Fruit fly (Drosophila melanogaster) whole organism, wandering third instar larva: Measurements from ENCODE around the gene Prosalpha6.

Source experiments
- Abd-B ChIP-seq: fragments of >200 bp; optimal IDR thresholded peaks from 2 replicates; lab custom pipeline; 2017; ENCODE audit warnings: missing biosample characterization, missing genetic modification characterization
- CG32264 ChIP-seq: fragments of 200-800 bp; sonication (Bioruptor generic); optimal IDR thresholded peaks from 2 replicates; lab custom pipeline; 2016; ENCODE audit warnings: missing biosample characterization, missing genetic modification characterization
- CG9705 ChIP-seq: fragments of 200-800 bp; sonication (Bioruptor generic); optimal IDR thresholded peaks from 2 replicates; lab custom pipeline; 2018; ENCODE audit warnings: missing biosample characterization, mild to moderate bottlenecking, missing genetic modification characterization
- Dfd ChIP-seq: fragments of >200 bp; optimal IDR thresholded peaks from 2 replicates; lab custom pipeline; 2017; ENCODE audit warnings: missing biosample characterization, missing genetic modification characterization
- Dif ChIP-seq: fragments of 200-275, 200-300 bp; sonication (Bioruptor generic); optimal IDR thresholded peaks from 2 replicates; lab custom pipeline; 2018; ENCODE audit warnings: missing biosample characterization, missing genetic modification characterization; ENCODE audit not compliant: partially characterized antibody
- GATAd ChIP-seq: sonication (Bioruptor generic); optimal IDR thresholded peaks from 2 replicates; lab custom pipeline; 2016; ENCODE audit warnings: missing biosample characterization, missing genetic modification characterization
- HLH106 ChIP-seq: fragments of 200-800 bp; optimal IDR thresholded peaks from 3 replicates; lab custom pipeline; 2019; ENCODE audit warnings: missing biosample characterization, mild to moderate bottlenecking, missing genetic modification characterization, moderate library complexity
- Hnf4 ChIP-seq: fragments of 200-800 bp; sonication (Bioruptor generic); optimal IDR thresholded peaks from 2 replicates; lab custom pipeline; 2016; ENCODE audit warnings: missing biosample characterization, mild to moderate bottlenecking, missing genetic modification characterization
- Hr78 ChIP-seq: fragments of >200 bp; optimal IDR thresholded peaks from 2 replicates; lab custom pipeline; 2017; ENCODE audit warnings: missing biosample characterization, missing genetic modification characterization
- Hr83 ChIP-seq: fragments of 200-300 bp; sonication (Bioruptor generic); optimal IDR thresholded peaks from 2 replicates; lab custom pipeline; 2016; ENCODE audit warnings: missing biosample characterization, mild to moderate bottlenecking, missing genetic modification characterization, moderate library complexity; ENCODE audit not compliant: poor library complexity, severe bottlenecking
- Jra ChIP-seq: sonication (Bioruptor generic); optimal IDR thresholded peaks from 2 replicates; lab custom pipeline; 2016; ENCODE audit warnings: missing biosample characterization, missing genetic modification characterization
- Mio ChIP-seq: sonication (Bioruptor generic); optimal IDR thresholded peaks from 2 replicates; lab custom pipeline; 2016; ENCODE audit warnings: missing biosample characterization, missing genetic modification characterization
- Myc ChIP-seq: fragments of >200 bp; optimal IDR thresholded peaks from 2 replicates; lab custom pipeline; 2017
- N ChIP-seq: fragments of >200 bp; optimal IDR thresholded peaks from 2 replicates; lab custom pipeline; 2018; ENCODE audit warnings: missing biosample characterization, missing external identifiers, missing genetic modification characterization
- Rel ChIP-seq, 2 experiments: fragments of 200-800 bp; sonication (Bioruptor generic) in 1 of 2; optimal IDR thresholded peaks; 2 replicates in 1 of 2; 3 replicates in 1 of 2; lab custom pipeline; 2016 to 2019; ENCODE audit warnings: mild to moderate bottlenecking in 2 of 2, missing biosample characterization in 2 of 2, missing genetic modification characterization in 2 of 2, moderate library complexity in 1 of 2
- Sp1 ChIP-seq: fragments of 200-800 bp; sonication (Bioruptor generic); optimal IDR thresholded peaks from 3 replicates; lab custom pipeline; 2019; ENCODE audit warnings: missing biosample characterization, mild to moderate bottlenecking, missing genetic modification characterization, moderate library complexity
- Vsx2 ChIP-seq: fragments of 200-300, 225-300 bp; sonication (Bioruptor generic); optimal IDR thresholded peaks from 2 replicates; lab custom pipeline; 2018; ENCODE audit warnings: missing biosample characterization, missing genetic modification characterization; ENCODE audit not compliant: partially characterized antibody
- br ChIP-seq: fragments of 200-800 bp; sonication (Bioruptor generic); optimal IDR thresholded peaks from 2 replicates; lab custom pipeline; 2016; ENCODE audit warnings: missing biosample characterization, missing genetic modification characterization
- brk ChIP-seq: fragments of 200-800 bp; sonication (Bioruptor generic); optimal IDR thresholded peaks from 2 replicates; lab custom pipeline; 2016; ENCODE audit warnings: missing biosample characterization, mild to moderate bottlenecking, missing genetic modification characterization
- dl ChIP-seq, 2 experiments: fragments of 175-275, 200-275 bp in 1 of 2; fragments of 200-275 bp in 1 of 2; sonication (Bioruptor generic); optimal IDR thresholded peaks; lab custom pipeline; 2018; ENCODE audit warnings: mild to moderate bottlenecking in 2 of 2, missing biosample characterization in 2 of 2, missing genetic modification characterization in 2 of 2, moderate library complexity in 2 of 2; ENCODE audit not compliant: partially characterized antibody in 2 of 2, insufficient read depth in 1 of 2
- dmrt93B ChIP-seq: fragments of 200-800 bp; sonication (Bioruptor generic); optimal IDR thresholded peaks from 2 replicates; lab custom pipeline; 2018; ENCODE audit warnings: missing biosample characterization, mild to moderate bottlenecking, missing genetic modification characterization
- dsf ChIP-seq: sonication (Bioruptor generic); optimal IDR thresholded peaks from 2 replicates; lab custom pipeline; 2016; ENCODE audit warnings: missing biosample characterization, missing genetic modification characterization, borderline replicate concordance
- ey ChIP-seq: fragments of 200-800 bp; sonication (Bioruptor generic); optimal IDR thresholded peaks from 2 replicates; lab custom pipeline; 2016; ENCODE audit warnings: missing biosample characterization, missing genetic modification characterization
- foxo ChIP-seq, 2 experiments: fragments of 200-800 bp; sonication (Bioruptor generic); optimal IDR thresholded peaks; 2 replicates in 1 of 2; 3 replicates in 1 of 2; lab custom pipeline; 2016 to 2017; ENCODE audit warnings: missing biosample characterization in 2 of 2, missing genetic modification characterization in 2 of 2
- fru ChIP-seq: fragments of 200-800 bp; sonication (Bioruptor generic); optimal IDR thresholded peaks from 3 replicates; lab custom pipeline; 2016; ENCODE audit warnings: missing biosample characterization, mild to moderate bottlenecking, missing genetic modification characterization
- h ChIP-seq: fragments of 200-800 bp; sonication (Bioruptor generic); optimal IDR thresholded peaks from 3 replicates; lab custom pipeline; 2016; ENCODE audit warnings: missing biosample characterization, mild to moderate bottlenecking, missing genetic modification characterization
- jim ChIP-seq: fragments of 175-275, 200-325 bp; sonication (Bioruptor generic); optimal IDR thresholded peaks from 2 replicates; lab custom pipeline; 2016; ENCODE audit warnings: missing biosample characterization, mild to moderate bottlenecking, missing genetic modification characterization
- pan ChIP-seq: fragments of >200 bp; optimal IDR thresholded peaks from 2 replicates; lab custom pipeline; 2017
- sv ChIP-seq: fragments of 200-800 bp; sonication (Bioruptor generic); optimal IDR thresholded peaks from 3 replicates; lab custom pipeline; 2016; ENCODE audit warnings: missing biosample characterization, missing genetic modification characterization
- tai ChIP-seq: sonication (Bioruptor generic); optimal IDR thresholded peaks from 2 replicates; lab custom pipeline; 2016; ENCODE audit warnings: missing biosample characterization, missing genetic modification characterization
- usp ChIP-seq: fragments of >200 bp; optimal IDR thresholded peaks from 2 replicates; lab custom pipeline; 2017; ENCODE audit warnings: missing biosample characterization, missing genetic modification characterization
- woc ChIP-seq: sonication (Bioruptor generic); optimal IDR thresholded peaks from 2 replicates; lab custom pipeline; 2016; ENCODE audit warnings: missing biosample characterization, mild to moderate bottlenecking, missing genetic modification characterization

The Prosalpha6 gene

dm6 chr2L:10220501-10221386 lies at the start of gene Prosalpha6, which contains the start of gene Npc1a:
Gene Prosalpha6 (plus strand): TSS chr2L:10221351.
Gene Npc1a (minus strand): TSS chr2L:10221216.
- TF ChIP-seq CG32264 (GFP tag; lab: Kevin White, UChicago) (no peak), jim (GFP tag; lab: Kevin White, UChicago) (no peak), HLH106 (tag; lab: Kevin White, UChicago) (no peak), woc (GFP tag; lab: Kevin White, UChicago) (peak; percentile 88), dmrt93B (GFP tag; lab: Kevin White, UChicago) (no peak), ey (GFP tag; lab: Kevin White, UChicago) (peak; percentile 19), Dif (GFP tag; lab: Kevin White, UChicago) (peak; percentile 58), Myc (lab: Kevin White, UChicago) (peak; percentile 14), Hnf4 (GFP tag; lab: Kevin White, UChicago) (peak; percentile 19), Jra (GFP tag; lab: Kevin White, UChicago) (no peak), Hr83 (GFP tag; lab: Kevin White, UChicago) (peak; percentile 36), CG9705 (GFP tag; lab: Kevin White, UChicago) (no peak), h (GFP tag; lab: Kevin White, UChicago) (no peak), Sp1 (no peak), tai (peak; percentile 57), sv (GFP tag; lab: Kevin White, UChicago) (peak; percentile 44), GATAd (GFP tag; lab: Kevin White, UChicago) (no peak)

DNA sequence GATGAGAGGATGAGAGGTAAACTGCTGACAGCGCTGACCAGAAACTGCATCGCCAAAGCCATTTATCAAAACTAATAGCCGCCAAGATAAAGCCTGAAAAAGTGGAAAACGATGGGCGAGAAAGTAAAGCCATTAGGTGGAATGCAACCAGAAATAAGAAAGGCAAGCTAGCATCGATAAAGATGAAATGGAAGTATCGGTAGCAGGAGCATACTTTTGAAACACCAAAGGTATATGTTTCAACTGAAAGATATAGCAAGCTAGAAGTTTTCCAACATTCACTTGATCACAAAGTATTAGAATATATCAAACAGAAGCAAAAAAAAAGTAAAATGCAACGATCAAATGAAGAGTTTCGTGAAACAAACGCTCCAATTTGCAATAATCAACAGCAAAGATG lies 48.7 kb upstream of the Prosalpha6 start, which contains the start of gene CG13137:
Gene CG13137, plus strand, starts transcription at position 301 of the 400 bp plus-strand sequence.
- TF ChIP-seq Myc (lab: Kevin White, UChicago) (no peak), Abd-B (GFP tag; lab: Kevin White, UChicago) (no peak), Dfd (no peak)
- TF ChIP-seq, all 38 proteins: peak for 0

DNA sequence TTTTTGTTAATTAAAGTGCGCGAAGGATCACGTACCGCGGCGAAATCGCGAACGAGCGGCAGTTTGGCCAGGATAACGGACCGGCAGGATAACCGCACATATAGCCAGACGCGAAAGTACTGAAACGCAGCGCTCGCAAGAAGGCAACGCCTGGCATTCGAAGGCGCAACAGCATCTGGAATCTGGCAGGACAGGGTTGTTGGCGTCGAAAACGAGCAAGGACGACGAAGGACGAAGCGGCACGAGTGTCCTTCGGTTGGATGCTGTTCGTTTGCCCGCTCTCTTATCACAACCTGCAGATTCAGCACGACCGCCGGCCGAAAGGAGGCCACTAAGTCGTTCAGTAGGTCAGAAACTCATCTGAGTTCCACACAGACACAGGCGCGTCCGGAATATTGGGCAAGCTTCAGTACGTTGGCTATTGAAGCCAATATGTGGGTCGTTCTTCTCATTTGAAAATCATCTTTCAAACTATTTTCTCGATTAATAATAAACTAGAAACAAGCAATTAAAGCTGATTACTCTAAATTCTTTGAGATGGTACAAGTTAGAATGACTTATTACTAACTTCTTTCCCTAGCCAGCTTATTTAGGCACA lies 40.9 kb upstream of the Prosalpha6 start, which contains the start of gene CG44153:
Gene CG44153, minus strand, starts transcription at position 75 of the 598 bp plus-strand sequence.
- TF ChIP-seq Dif (GFP tag; lab: Kevin White, UChicago), result no peak

DNA sequence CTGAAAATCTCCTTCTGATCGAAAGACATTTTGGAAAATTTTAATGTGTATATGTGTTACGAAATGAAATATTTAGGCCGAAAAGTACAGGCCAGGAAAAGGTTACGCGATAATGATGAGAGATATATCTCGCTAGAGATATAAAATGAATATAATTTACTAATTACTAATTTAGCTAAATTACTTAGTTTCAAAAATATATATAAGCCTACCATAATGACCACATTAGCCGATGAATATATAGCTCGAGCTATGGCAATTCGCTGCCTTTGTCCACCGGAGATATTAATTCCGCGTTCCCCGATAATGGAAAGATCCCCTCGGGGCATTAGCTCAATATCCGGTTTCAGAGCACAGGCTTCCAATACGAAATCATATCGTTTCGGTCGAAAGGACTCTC lies 29.8 kb upstream of the Prosalpha6 start, which contains the start of gene Fum4:
Gene Fum4, minus strand, starts transcription at position 101 of the 400 bp plus-strand sequence.
- no peak for TF ChIP-seq Hr78 (GFP tag; lab: Kevin White, UChicago)
- TF ChIP-seq Myc (lab: Kevin White, UChicago), result no peak

dm6 chr2L:10198911-10199310 lies 22.2 kb upstream of the Prosalpha6 start, which contains the start of gene Sur:
Gene Sur (minus strand): TSS chr2L:10199117.
- no peak for TF ChIP-seq dmrt93B (GFP tag; lab: Kevin White, UChicago)
- TF ChIP-seq dsf (GFP tag; lab: Kevin White, UChicago), result no peak
- no peak for TF ChIP-seq HLH106 (tag; lab: Kevin White, UChicago)
- TF ChIP-seq br (GFP tag; lab: Kevin White, UChicago), result no peak
- no peak for TF ChIP-seq h (GFP tag; lab: Kevin White, UChicago)
- TF ChIP-seq sv (GFP tag; lab: Kevin White, UChicago), result no peak
- TF ChIP-seq ey (GFP tag; lab: Kevin White, UChicago), result no peak
- TF ChIP-seq usp (GFP tag; lab: Kevin White, UChicago), result no peak
- TF ChIP-seq CG9705 (GFP tag; lab: Kevin White, UChicago), result no peak
- no peak for TF ChIP-seq N (GFP tag; lab: Kevin White, UChicago)
- no peak for TF ChIP-seq brk (GFP tag; lab: Kevin White, UChicago)
- TF ChIP-seq Hr78 (GFP tag; lab: Kevin White, UChicago), result no peak
- no peak for TF ChIP-seq Jra (GFP tag; lab: Kevin White, UChicago)
- TF ChIP-seq tai, result no peak
- TF ChIP-seq woc (GFP tag; lab: Kevin White, UChicago), result no peak

- peak; percentile 98 for TF ChIP-seq h (GFP tag; lab: Kevin White, UChicago)
- peak; percentile 89 for TF ChIP-seq Jra (GFP tag; lab: Kevin White, UChicago)
- TF ChIP-seq sv (GFP tag; lab: Kevin White, UChicago), result peak; percentile 98
- TF ChIP-seq fru, result peak; percentile 86
- TF ChIP-seq woc (GFP tag; lab: Kevin White, UChicago), result peak; percentile 71
- TF ChIP-seq foxo (GFP tag; optimal IDR thresholded peaks at IDR 0.05; lab: Kevin White, UChicago), result peak; percentile 52 to 97
- TF ChIP-seq N (GFP tag; lab: Kevin White, UChicago), result no peak
- peak; percentile 71 for TF ChIP-seq Dif (GFP tag; lab: Kevin White, UChicago)
- TF ChIP-seq Rel (GFP tag; optimal IDR thresholded peaks at IDR 0.05; lab: Kevin White, UChicago), result peak; percentile 58
- peak; percentile 81 for TF ChIP-seq Rel (tag; optimal IDR thresholded peaks at IDR 0.05; lab: Kevin White, UChicago)
- peak; percentile 77 for TF ChIP-seq Myc (lab: Kevin White, UChicago)
- TF ChIP-seq dl (GFP tag; optimal IDR thresholded peaks at IDR 0.05; lab: Kevin White, UChicago; ENCODE audit: insufficient read depth in 1 of 2, partially characterized antibody in 2 of 2), result no peak
- TF ChIP-seq pan (lab: Kevin White, UChicago), result no peak
- TF ChIP-seq Dfd, result no peak
- peak; percentile 89 for TF ChIP-seq Vsx2 (GFP tag; lab: Kevin White, UChicago)
- TF ChIP-seq br (GFP tag; lab: Kevin White, UChicago), result peak; percentile 98
- TF ChIP-seq Mio, result peak; percentile 91
- TF ChIP-seq CG32264 (GFP tag; lab: Kevin White, UChicago), result peak; percentile 93
- TF ChIP-seq Abd-B (GFP tag; lab: Kevin White, UChicago), result no peak
- TF ChIP-seq usp (GFP tag; lab: Kevin White, UChicago), result no peak
- peak; percentile 62 for TF ChIP-seq tai
These were observed 20.3 kb upstream of the Prosalpha6 start, which contains the start of the genes Ripalpha and RpL7 for dm6 chr2L:10200847-10201246. Gene Ripalpha (minus strand): TSS chr2L:10200974. Gene RpL7 (plus strand): TSS chr2L:10201004.
